Worm (Caenorhabditis elegans) whole organism, early embryonic: ENCODE measurements around the gene mpz-1.

ENCODE experiments used
- B0310.2 ChIP-seq: sonication (generic microtip); optimal IDR thresholded peaks from 2 replicates; lab custom pipeline; 2016; ENCODE audit warnings: mild to moderate bottlenecking, missing genetic modification characterization, missing compliant biosample characterization
- F13C5.2 ChIP-seq: sonication (generic microtip); optimal IDR thresholded peaks from 2 replicates; lab custom pipeline; 2017; ENCODE audit warnings: mild to moderate bottlenecking, missing genetic modification characterization, inconsistent platforms, missing compliant biosample characterization
- ama-1 ChIP-seq: fragments of 150-350 bp; optimal IDR thresholded peaks from 2 replicates; lab custom pipeline; 2014
- ets-7 ChIP-seq: sonication (generic microtip); optimal IDR thresholded peaks from 2 replicates; lab custom pipeline; 2016; ENCODE audit warnings: missing genotype, missing genetic modification characterization, missing compliant biosample characterization
- hnd-1 ChIP-seq: sonication (generic microtip); optimal IDR thresholded peaks from 2 replicates; lab custom pipeline; 2016; ENCODE audit warnings: missing genetic modification characterization, missing compliant biosample characterization
- pes-1 ChIP-seq: fragments of 200-800 bp; sonication (Bioruptor generic); IDR thresholded peaks from 2 replicates; pipeline ENCODE4 v1.3.6; 2022; ENCODE audit warnings: missing genetic modification reagents, missing genetic modification characterization, missing compliant biosample characterization
- sea-1 ChIP-seq: fragments of 200-800 bp; sonication (Bioruptor generic); conservative IDR thresholded peaks from 2 replicates; pipeline ENCODE4 v1.3.6; 2022; ENCODE audit warnings: missing genetic modification characterization, missing compliant biosample characterization
- tbx-37 ChIP-seq: fragments of 200-800 bp; sonication (Bioruptor generic); conservative IDR thresholded peaks from 2 replicates; pipeline ENCODE4 v1.3.6; 2022; ENCODE audit warnings: missing genetic modification reagents, missing genetic modification characterization, missing compliant biosample characterization
- tra-4 ChIP-seq: sonication (generic microtip); optimal IDR thresholded peaks from 2 replicates; lab custom pipeline; 2017; ENCODE audit warnings: missing genetic modification characterization, missing compliant biosample characterization

DNA sequence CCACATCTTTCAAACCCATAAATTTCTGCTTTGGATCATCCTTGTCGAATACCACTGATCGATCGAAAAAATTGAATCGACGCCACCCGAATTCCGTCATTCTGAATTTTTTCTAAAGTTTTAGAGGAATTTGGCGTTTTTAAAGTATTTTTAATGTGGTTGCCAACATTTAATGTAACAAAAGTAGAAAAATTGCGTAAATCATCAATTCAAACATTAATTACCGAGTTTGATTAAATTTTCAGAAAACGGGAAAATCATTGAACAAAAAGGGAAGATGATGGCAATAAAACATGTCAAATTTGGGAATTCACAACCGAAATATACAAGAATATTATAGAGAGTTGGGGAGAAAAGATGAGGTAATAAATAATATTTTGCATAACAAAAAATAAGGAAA lies 15.5 kb upstream of the mpz-1 start, which contains the start of gene vps-11:
- TF ChIP-seq ama-1 (lab: Kevin White, UChicago) (no peak), ets-7 (tag; lab: Kevin White, UChicago) (no peak), tbx-37 (GFP tag; lab: Robert Waterston, UW) (no peak), B0310.2 (no peak), hnd-1 (tag; lab: Kevin White, UChicago) (no peak), F13C5.2 (tag; lab: Kevin White, UChicago) (no peak), pes-1 (no peak), tra-4 (tag; lab: Kevin White, UChicago) (no peak), sea-1 (GFP tag; lab: Robert Waterston, UW) (no peak)
